Fruit fly (Drosophila melanogaster) Kc167 (cell line): Measurements from ENCODE around the gene mei-P26.

ENCODE experiments used
- Myc ChIP-seq: fragments of >200 bp; optimal IDR thresholded peaks from 2 replicates; lab custom pipeline; 2017; ENCODE audit warnings: missing external identifiers
- Sin3A ChIP-seq: fragments of >200 bp; optimal IDR thresholded peaks from 2 replicates; lab custom pipeline; 2018; ENCODE audit warnings: missing external identifiers
- h ChIP-seq: fragments of >200 bp; optimal IDR thresholded peaks from 3 replicates; lab custom pipeline; 2018; ENCODE audit warnings: missing external identifiers

- TF ChIP-seq h (lab: Kevin White, UChicago) (no peak), Myc (lab: Kevin White, UChicago) (no peak), Sin3A (no peak)
These were observed 1.1 kb upstream of the mei-P26 start, which contains the start of the genes Zpr1 and CG44532 for dm6 chrX:9161912-9162311.
